Fruit fly (Drosophila melanogaster) S2 (cell line): ENCODE results near the gene Arl2.

ENCODE experiments used
- CG8478 ChIP-seq: fragments of >200 bp; optimal IDR thresholded peaks from 2 replicates; lab custom pipeline; 2018
- CTCF ChIP-seq, 2 experiments: fragments of >200 bp; optimal IDR thresholded peaks; 2 replicates each; lab custom pipeline; 2018

DNA sequence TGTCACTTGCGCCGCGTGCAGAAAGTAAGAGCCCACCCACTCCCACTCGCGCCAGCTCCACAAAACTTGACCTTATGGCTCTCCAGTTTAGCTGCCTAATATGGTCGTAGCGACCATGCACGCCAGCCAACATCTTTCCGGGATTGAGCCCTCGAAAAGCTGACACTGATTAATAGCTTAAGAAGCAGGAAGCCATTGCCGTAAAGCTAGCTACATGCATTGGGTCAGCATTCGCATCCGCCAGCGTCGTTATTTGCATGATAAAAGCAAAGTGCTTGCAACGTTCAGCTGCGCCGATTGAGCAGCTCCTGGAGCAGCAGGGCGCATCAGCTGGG, 34.0 kb upstream of the Arl2 start:
- no peak for TF ChIP-seq CTCF (optimal IDR thresholded peaks at IDR 0.05; lab: Kevin White, UChicago)
- TF ChIP-seq CG8478 (lab: Kevin White, UChicago), result no peak
